Fruit fly (Drosophila melanogaster): ENCODE data around the gene CG4995.

The CG4995 gene

dm6 chr2L:10299810-10300147, 22.5 kb upstream of the CG4995 start, which contains the start of gene CYLD (continued):
- TF ChIP-seq CG3995 (GFP tag; optimal IDR thresholded peaks at IDR 0.05) (no peak), CG18599 (GFP tag; optimal IDR thresholded peaks at IDR 0.05) (no peak), Atf-2 (GFP tag; optimal IDR thresholded peaks at IDR 0.05) (no peak), shn (GFP tag; optimal IDR thresholded peaks at IDR 0.05) (no peak), CG17361 (GFP tag; IDR thresholded peaks at IDR 0.05) (peak; percentile 75; the same call in 2 of the 3 replicates), CG1233 (GFP tag; optimal IDR thresholded peaks at IDR 0.05) (peak; percentile 62), CG9876 (GFP tag; optimal IDR thresholded peaks at IDR 0.05) (no peak), Poxn (GFP tag; IDR thresholded peaks at IDR 0.05) (no peak), Trl (optimal IDR thresholded peaks at IDR 0.05) (no peak), Trl (GFP tag; optimal IDR thresholded peaks at IDR 0.05) (peak; percentile 31), Chrac-16 (GFP tag; optimal IDR thresholded peaks at IDR 0.05) (peak; percentile 60), Max (GFP tag; optimal IDR thresholded peaks at IDR 0.05) (peak; percentile 29), Bteb2 (GFP tag; optimal IDR thresholded peaks at IDR 0.05) (peak; percentile 24), pan (optimal IDR thresholded peaks at IDR 0.05) (no peak), pan (GFP tag; optimal IDR thresholded peaks at IDR 0.05 in 1 of 2, IDR thresholded peaks at IDR 0.05 in 1 of 2) (peak in 1 of 2 experiments; percentile 77), kni (GFP tag; optimal IDR thresholded peaks at IDR 0.05) (no peak), z (GFP tag; IDR thresholded peaks at IDR 0.05) (no peak), Meics (GFP tag; optimal IDR thresholded peaks at IDR 0.05) (peak; percentile 76), CG18476 (GFP tag; optimal IDR thresholded peaks at IDR 0.05) (peak; percentile 32), Nf-YC (tag; optimal IDR thresholded peaks at IDR 0.05) (peak; percentile 63), prd (optimal IDR thresholded peaks at IDR 0.05) (no peak), prd (GFP tag; IDR thresholded peaks at IDR 0.05) (peak; percentile 67), CG16813 (GFP tag; IDR thresholded peaks at IDR 0.05; ENCODE audit: partially characterized antibody) (no peak), Hr3 (GFP tag; optimal IDR thresholded peaks at IDR 0.05) (peak; percentile 71), unc-4 (GFP tag; IDR thresholded peaks at IDR 0.05; ENCODE audit: partially characterized antibody) (no peak; the same call in 1 of the 2 replicates), Hand (GFP tag; optimal IDR thresholded peaks at IDR 0.05) (no peak), tll (GFP tag; optimal IDR thresholded peaks at IDR 0.05) (no peak), CG2199 (GFP tag; IDR thresholded peaks at IDR 0.05) (no peak), CG12659 (GFP tag; optimal IDR thresholded peaks at IDR 0.05) (peak; percentile 67), CG18764 (GFP tag; optimal IDR thresholded peaks at IDR 0.05) (peak; percentile 42), ro (GFP tag; IDR thresholded peaks at IDR 0.05) (no peak), CG9932 (GFP tag; IDR thresholded peaks at IDR 0.05) (no peak), az2 (GFP tag; optimal IDR thresholded peaks at IDR 0.05) (peak; percentile 77), fd96Cb (tag; optimal IDR thresholded peaks at IDR 0.05) (peak; percentile 54), Fer3 (tag; optimal IDR thresholded peaks at IDR 0.05) (peak; percentile 75), CG12942 (GFP tag; optimal IDR thresholded peaks at IDR 0.05) (peak; percentile 60), gro (GFP tag; optimal IDR thresholded peaks at IDR 0.05) (no peak), C15 (GFP tag; IDR thresholded peaks at IDR 0.05) (no peak), CG31388 (GFP tag; optimal IDR thresholded peaks at IDR 0.05) (peak; percentile 19), slou (GFP tag; optimal IDR thresholded peaks at IDR 0.05) (peak; percentile 73), Tbp (GFP tag; optimal IDR thresholded peaks at IDR 0.05) (no peak), al (GFP tag; IDR thresholded peaks at IDR 0.05) (no peak; the same call in 1 of the 2 replicates), Mad (GFP tag; optimal IDR thresholded peaks at IDR 0.05) (no peak), lbe (GFP tag; optimal IDR thresholded peaks at IDR 0.05) (no peak), Lpt (GFP tag; optimal IDR thresholded peaks at IDR 0.05) (no peak), mam (GFP tag; optimal IDR thresholded peaks at IDR 0.05) (peak; percentile 30), Dip3 (GFP tag; optimal IDR thresholded peaks at IDR 0.05) (no peak), Xrp1 (GFP tag; IDR thresholded peaks at IDR 0.05) (peak; percentile 76), CG11398 (GFP tag; optimal IDR thresholded peaks at IDR 0.05) (no peak), her (GFP tag; optimal IDR thresholded peaks at IDR 0.05) (no peak), esg (GFP tag; conservative IDR thresholded peaks at IDR 0.05) (no peak; the same call in 1 of the 2 replicates), CG4360 (GFP tag; IDR thresholded peaks at IDR 0.05) (no peak), Hr51 (GFP tag; optimal IDR thresholded peaks at IDR 0.05) (peak in 1 of 2 experiments; percentile 81)
